Worm (Caenorhabditis elegans): ENCODE results near the gene cbn-1.
A peak's percentile ranks its signal among the peaks of the same experiment; 100 is the strongest.

The cbn-1 gene

ce11 chrII:347734-348133 is 15.4 kb upstream of the cbn-1 start, which contains the start of gene D1069.3:
D1069.3 (minus strand) TSS chrII:347891.
- TF ChIP-seq lin-13 (GFP tag; optimal IDR thresholded peaks at IDR 0.05) = peak; percentile 6
- peak; percentile 49 for TF ChIP-seq C34F6.9 (tag; optimal IDR thresholded peaks at IDR 0.05)
- TF ChIP-seq mab-5 (tag; optimal IDR thresholded peaks at IDR 0.05) = no peak
- TF ChIP-seq F13H6.1 (tag; optimal IDR thresholded peaks at IDR 0.05) = peak; percentile 2
- TF ChIP-seq unc-55 (GFP tag; optimal IDR thresholded peaks at IDR 0.05) = peak; percentile 58
- no peak for TF ChIP-seq ceh-82 (tag; optimal IDR thresholded peaks at IDR 0.05)
- TF ChIP-seq gmeb-1 (tag; optimal IDR thresholded peaks at IDR 0.05) = peak; percentile 50
- no peak for TF ChIP-seq Y55F3AM.14 (GFP tag; optimal IDR thresholded peaks at IDR 0.05)
- TF ChIP-seq crh-2 (tag; optimal IDR thresholded peaks at IDR 0.05) = peak; percentile 36
- peak; percentile 29 to 59 for TF ChIP-seq lsy-2 (tag; optimal IDR thresholded peaks at IDR 0.05)
- no peak for TF ChIP-seq alr-1 (tag; optimal IDR thresholded peaks at IDR 0.05)
- no peak for TF ChIP-seq egl-27 (tag; optimal IDR thresholded peaks at IDR 0.05)
- no peak for TF ChIP-seq mdl-1 (tag; optimal IDR thresholded peaks at IDR 0.05)
- peak; percentile 34 for TF ChIP-seq lin-11 (tag; optimal IDR thresholded peaks at IDR 0.05)

ce11 chrII:341282-341681 is 9.0 kb upstream of the cbn-1 start:
- TF ChIP-seq sma-3 (GFP tag; optimal IDR thresholded peaks at IDR 0.05) (no peak), alr-1 (tag; optimal IDR thresholded peaks at IDR 0.05) (no peak), mab-5 (tag; optimal IDR thresholded peaks at IDR 0.05) (no peak), peb-1 (tag; optimal IDR thresholded peaks at IDR 0.05) (no peak)

ce11 chrII:340714-341113 is 8.4 kb upstream of the cbn-1 start:
- TF ChIP-seq unc-39 (tag; optimal IDR thresholded peaks at IDR 0.05) (no peak), zag-1 (tag; optimal IDR thresholded peaks at IDR 0.05) (no peak), aly-2 (tag; optimal IDR thresholded peaks at IDR 0.05) (no peak), lin-11 (tag; optimal IDR thresholded peaks at IDR 0.05) (no peak), nhr-21 (tag; optimal IDR thresholded peaks at IDR 0.05) (no peak), nhr-129 (tag; optimal IDR thresholded peaks at IDR 0.05) (no peak), nhr-77 (tag; optimal IDR thresholded peaks at IDR 0.05) (no peak), ama-1 (optimal IDR thresholded peaks at IDR 0.05) (no peak), fos-1 (tag; optimal IDR thresholded peaks at IDR 0.05) (no peak), C34F6.9 (tag; optimal IDR thresholded peaks at IDR 0.05) (no peak), sma-9 (GFP tag; optimal IDR thresholded peaks at IDR 0.05) (no peak), sma-9 (tag; optimal IDR thresholded peaks at IDR 0.05) (no peak), egl-27 (tag; optimal IDR thresholded peaks at IDR 0.05) (no peak), lsy-2 (tag; optimal IDR thresholded peaks at IDR 0.05) (no peak), dmd-4 (tag; optimal IDR thresholded peaks at IDR 0.05) (no peak), nhr-10 (tag; optimal IDR thresholded peaks at IDR 0.05) (no peak), lin-39 (tag; optimal IDR thresholded peaks at IDR 0.05) (no peak), F13H6.1 (tag; optimal IDR thresholded peaks at IDR 0.05) (no peak), ceh-16 (tag; optimal IDR thresholded peaks at IDR 0.05) (no peak)

ce11 chrII:340224-340623 is 7.9 kb upstream of the cbn-1 start, which contains the start of gene clc-31:
clc-31 (plus strand) TSS chrII:340524.
- TF ChIP-seq ZK546.5 (tag; optimal IDR thresholded peaks at IDR 0.05) (no peak), unc-62 (GFP tag; optimal IDR thresholded peaks at IDR 0.05) (no peak), sem-4 (tag; optimal IDR thresholded peaks at IDR 0.05) (no peak), sma-3 (GFP tag; optimal IDR thresholded peaks at IDR 0.05) (no peak), F13H6.1 (tag; optimal IDR thresholded peaks at IDR 0.05) (no peak), unc-39 (tag; optimal IDR thresholded peaks at IDR 0.05) (no peak), ama-1 (optimal IDR thresholded peaks at IDR 0.05) (no peak), fos-1 (tag; optimal IDR thresholded peaks at IDR 0.05) (no peak), unc-55 (GFP tag; optimal IDR thresholded peaks at IDR 0.05) (no peak), nhr-23 (tag; optimal IDR thresholded peaks at IDR 0.05) (no peak), C34F6.9 (tag; optimal IDR thresholded peaks at IDR 0.05) (no peak), aly-2 (tag; optimal IDR thresholded peaks at IDR 0.05) (no peak), nhr-21 (tag; optimal IDR thresholded peaks at IDR 0.05) (no peak), ceh-82 (tag; optimal IDR thresholded peaks at IDR 0.05) (no peak), nhr-77 (tag; optimal IDR thresholded peaks at IDR 0.05) (no peak), skn-1 (tag; optimal IDR thresholded peaks at IDR 0.05) (no peak), mdl-1 (tag; optimal IDR thresholded peaks at IDR 0.05) (no peak), nhr-11 (tag; optimal IDR thresholded peaks at IDR 0.05) (no peak), nhr-6 (tag; optimal IDR thresholded peaks at IDR 0.05) (no peak)

Measured in whole organism, L2 larva.